Worm (Caenorhabditis elegans) whole organism, midembryonic: ENCODE measurements around the gene R151.2.

Experiments used
- T22C8.4 ChIP-seq: fragments of 200-800 bp; sonication (Bioruptor generic); IDR thresholded peaks from 2 replicates; pipeline ENCODE4 v1.3.6; 2022; ENCODE audit warnings: missing genetic modification characterization, missing compliant biosample characterization
- cog-1 ChIP-seq: sonication (generic microtip); optimal IDR thresholded peaks from 2 replicates; lab custom pipeline; 2016; ENCODE audit warnings: missing genetic modification characterization, missing compliant biosample characterization
- flt-1 ChIP-seq: fragments of 200-800 bp; sonication (Bioruptor generic); IDR thresholded peaks from 2 replicates; pipeline ENCODE4 v1.3.6; 2022; ENCODE audit warnings: missing genetic modification characterization, missing compliant biosample characterization
- klf-2 ChIP-seq: fragments of 200-800 bp; sonication (Bioruptor generic); conservative IDR thresholded peaks from 2 replicates; pipeline ENCODE4 v1.3.6; 2022; ENCODE audit warnings: missing genetic modification reagents, missing genetic modification characterization, missing compliant biosample characterization
- med-1 ChIP-seq: sonication (generic microtip); optimal IDR thresholded peaks from 2 replicates; lab custom pipeline; 2017; ENCODE audit warnings: missing genetic modification characterization, mild to moderate bottlenecking, missing compliant biosample characterization, antibody characterized with exemption, missing genetic modification reagents; ENCODE audit not compliant: insufficient read depth
- ref-1 ChIP-seq: fragments of 200-800 bp; sonication (Bioruptor generic); conservative IDR thresholded peaks from 2 replicates; pipeline ENCODE4 v1.3.6; 2022; ENCODE audit warnings: missing genetic modification reagents, missing genetic modification characterization, missing compliant biosample characterization
- tab-1 ChIP-seq: fragments of 200-800 bp; sonication (Bioruptor generic); IDR thresholded peaks from 2 replicates; pipeline ENCODE4 v1.3.6; 2022; ENCODE audit warnings: missing genetic modification characterization, missing compliant biosample characterization
- ztf-23 ChIP-seq: fragments of 200-800 bp; sonication (Bioruptor generic); IDR thresholded peaks from 2 replicates; pipeline ENCODE4 v1.3.6; 2022; ENCODE audit warnings: missing genetic modification reagents, missing genetic modification characterization, missing compliant biosample characterization
- ztf-29 ChIP-seq: fragments of 200-800 bp; sonication (Bioruptor generic); IDR thresholded peaks from 2 replicates; pipeline ENCODE4 v1.3.6; 2022; ENCODE audit warnings: missing genetic modification reagents, missing genetic modification characterization, missing compliant biosample characterization

DNA sequence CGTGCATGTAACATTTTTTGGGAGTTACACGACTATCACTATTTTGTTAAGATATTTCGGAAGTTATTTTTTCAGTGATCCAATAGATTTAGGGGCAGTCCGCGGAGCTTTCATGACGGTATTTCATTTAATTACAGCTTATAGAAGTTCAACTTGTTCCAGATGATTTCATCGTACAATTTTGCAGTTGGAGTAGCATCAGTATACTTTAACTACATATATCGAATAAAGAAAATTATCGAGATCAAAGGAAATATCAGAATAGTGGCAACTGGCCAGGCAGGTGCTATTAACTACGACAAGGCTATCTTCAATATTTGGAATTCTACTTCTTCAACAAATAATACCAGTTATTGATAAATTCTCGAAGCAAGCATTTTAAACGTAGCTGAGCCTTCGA is 31.3 kb upstream of the R151.2 start:
- TF ChIP-seq flt-1, result no peak
- no peak for TF ChIP-seq klf-2 (GFP tag; lab: Robert Waterston, UW)
- TF ChIP-seq cog-1, result no peak
- no peak for TF ChIP-seq ztf-23 (GFP tag; lab: Robert Waterston, UW)
- TF ChIP-seq ztf-29 (GFP tag; lab: Robert Waterston, UW), result no peak
- no peak for TF ChIP-seq med-1 (GFP tag; lab: Kevin White, UChicago)
- no peak for TF ChIP-seq ref-1 (GFP tag; lab: Robert Waterston, UW)
- TF ChIP-seq T22C8.4 (GFP tag; lab: Robert Waterston, UW), result no peak
- TF ChIP-seq tab-1 (GFP tag; lab: Robert Waterston, UW), result no peak
